Worm (Caenorhabditis elegans): ENCODE results near the gene R07H5.9.

DNA sequence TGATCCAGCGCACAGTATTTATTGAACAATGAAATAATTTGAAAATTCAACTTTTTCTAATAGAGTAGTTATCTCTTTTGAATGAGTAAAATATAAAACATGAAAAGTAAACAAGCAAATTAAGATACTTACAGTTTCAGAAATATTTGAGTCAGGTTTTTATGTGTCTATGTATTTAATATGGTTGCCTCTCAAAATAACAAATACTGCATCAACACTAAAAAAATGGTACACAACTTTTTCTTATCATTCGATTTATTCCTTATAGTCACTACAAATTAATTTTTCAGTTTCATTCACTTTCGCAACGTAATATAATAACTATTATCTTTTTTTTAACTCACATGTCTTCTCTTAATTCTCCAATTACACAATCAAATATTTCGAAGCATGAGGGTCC is 40.1 kb downstream of the R07H5.9 start:
- TF ChIP-seq pat-9 (tag; optimal IDR thresholded peaks at IDR 0.05) (no peak), F13H6.1 (tag; optimal IDR thresholded peaks at IDR 0.05) (no peak), elt-2 (tag; optimal IDR thresholded peaks at IDR 0.05) (no peak), tbx-2 (tag; optimal IDR thresholded peaks at IDR 0.05) (no peak), pqm-1 (tag; optimal IDR thresholded peaks at IDR 0.05) (no peak), ceh-24 (tag; optimal IDR thresholded peaks at IDR 0.05) (no peak), unc-3 (GFP tag; conservative IDR thresholded peaks at IDR 0.05) (no peak), unc-3 (tag; optimal IDR thresholded peaks at IDR 0.05) (no peak), dmd-4 (tag; optimal IDR thresholded peaks at IDR 0.05; ENCODE audit: borderline replicate concordance) (no peak), hlh-30 (tag; optimal IDR thresholded peaks at IDR 0.05; ENCODE audit: insufficient read depth) (no peak)
